Fruit fly (Drosophila melanogaster) Kc167 (cell line): Measurements from ENCODE around the gene grn.

ENCODE experiments used
- Myc ChIP-seq: fragments of >200 bp; optimal IDR thresholded peaks from 2 replicates; lab custom pipeline; 2017; ENCODE audit warnings: missing external identifiers
- Sin3A ChIP-seq: fragments of >200 bp; optimal IDR thresholded peaks from 2 replicates; lab custom pipeline; 2018; ENCODE audit warnings: missing external identifiers
- h ChIP-seq: fragments of >200 bp; optimal IDR thresholded peaks from 3 replicates; lab custom pipeline; 2018; ENCODE audit warnings: missing external identifiers
- insv ChIP-seq: fragments of >200 bp; optimal IDR thresholded peaks from 3 replicates; lab custom pipeline; 2018; ENCODE audit warnings: missing external identifiers
- psq ChIP-seq: fragments of >200 bp; optimal IDR thresholded peaks from 2 replicates; lab custom pipeline; 2017; ENCODE audit warnings: missing external identifiers
- ttk ChIP-seq: sonication (Bioruptor generic); optimal IDR thresholded peaks from 2 replicates; lab custom pipeline; 2017; ENCODE audit warnings: missing external identifiers

grn gene

dm6 chr3R:8207276-8207654 is 26.0 kb upstream of the grn start:
- no peak for TF ChIP-seq ttk
- no peak for TF ChIP-seq Myc
- no peak for TF ChIP-seq psq (lab: Kevin White, UChicago)
- no peak for TF ChIP-seq insv (lab: Kevin White, UChicago)
- no peak for TF ChIP-seq h (lab: Kevin White, UChicago)
- no peak for TF ChIP-seq Sin3A

dm6 chr3R:8206628-8207275 is 25.5 kb upstream of the grn start:
- no peak for TF ChIP-seq ttk
- TF ChIP-seq insv (lab: Kevin White, UChicago): no peak
- TF ChIP-seq psq (lab: Kevin White, UChicago): no peak
- no peak for TF ChIP-seq Myc
- no peak for TF ChIP-seq Sin3A
- TF ChIP-seq h (lab: Kevin White, UChicago): no peak

dm6 chr3R:8206019-8206418 is 24.8 kb upstream of the grn start:
- TF ChIP-seq insv (lab: Kevin White, UChicago): no peak
- no peak for TF ChIP-seq psq (lab: Kevin White, UChicago)
- TF ChIP-seq Sin3A: no peak
- no peak for TF ChIP-seq Myc
- TF ChIP-seq h (lab: Kevin White, UChicago): no peak

DNA sequence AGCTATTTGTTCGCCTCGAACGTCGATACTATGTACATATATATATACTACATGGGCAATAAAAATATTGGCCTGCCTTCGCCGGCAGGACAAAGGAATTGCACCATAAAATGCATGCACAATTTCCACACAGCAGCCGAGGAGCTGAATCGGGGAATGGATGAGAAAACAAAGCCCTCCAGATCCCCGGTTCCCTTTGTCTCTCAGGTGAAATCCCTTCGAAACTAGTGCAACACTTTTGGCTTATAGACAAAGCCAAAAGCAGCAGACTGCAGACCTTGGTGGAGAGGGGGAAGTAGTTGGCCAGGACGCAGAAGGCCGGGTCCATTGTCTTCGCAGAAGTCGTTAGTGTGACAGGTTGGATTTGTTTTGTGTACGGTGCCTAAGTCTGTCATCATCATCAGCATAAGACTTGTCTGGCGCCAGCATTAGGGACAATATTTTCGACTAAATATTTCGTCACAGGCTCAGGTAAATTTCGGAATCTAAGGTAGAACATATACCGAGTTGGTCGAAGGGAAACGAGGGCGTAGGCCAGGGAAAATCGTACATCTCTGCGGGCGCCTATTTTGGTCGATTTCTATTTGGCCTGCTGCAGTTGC is 24.1 kb upstream of the grn start:
- TF ChIP-seq insv (lab: Kevin White, UChicago) (no peak), psq (lab: Kevin White, UChicago) (no peak), h (lab: Kevin White, UChicago) (no peak), ttk (no peak), Sin3A (no peak), Myc (no peak)

- TF ChIP-seq ttk: no peak
- TF ChIP-seq Myc: no peak
- TF ChIP-seq psq (lab: Kevin White, UChicago): no peak
- no peak for TF ChIP-seq h (lab: Kevin White, UChicago)
- TF ChIP-seq Sin3A: no peak
- TF ChIP-seq insv (lab: Kevin White, UChicago): no peak
These were observed 23.5 kb upstream of the grn start, which contains the start of gene CheA84a for dm6 chr3R:8204730-8205129. TSS of gene CheA84a (minus strand) at chr3R:8204830.

- TF ChIP-seq Sin3A (no peak), h (lab: Kevin White, UChicago) (no peak), Myc (no peak), insv (lab: Kevin White, UChicago) (no peak), psq (lab: Kevin White, UChicago) (no peak), ttk (no peak)
These were observed 22.1 kb upstream of the grn start for dm6 chr3R:8203367-8203766.

DNA sequence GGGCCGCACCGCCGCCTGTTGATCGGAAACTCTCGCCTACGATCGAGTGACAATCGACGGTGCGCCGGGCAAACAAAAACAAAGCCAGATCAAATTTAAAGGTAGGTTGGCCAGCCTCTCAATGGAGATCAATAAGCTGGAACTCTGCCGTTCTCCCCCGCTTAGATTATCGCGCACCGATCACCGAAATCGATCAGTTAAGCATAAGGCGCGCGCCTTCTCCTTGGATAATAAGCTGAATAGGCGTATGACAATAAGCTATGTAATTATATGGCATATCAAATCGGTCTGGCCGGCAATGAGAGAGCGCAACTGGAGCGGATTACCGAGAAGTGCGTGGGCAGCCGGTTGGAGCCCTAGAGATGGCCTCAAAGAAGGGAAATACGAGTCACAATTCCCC is 17.1 kb upstream of the grn start:
- TF ChIP-seq psq (lab: Kevin White, UChicago) (no peak), ttk (no peak)

- TF ChIP-seq psq (lab: Kevin White, UChicago): no peak
These were observed 15.9 kb upstream of the grn start for dm6 chr3R:8197137-8197536.

DNA sequence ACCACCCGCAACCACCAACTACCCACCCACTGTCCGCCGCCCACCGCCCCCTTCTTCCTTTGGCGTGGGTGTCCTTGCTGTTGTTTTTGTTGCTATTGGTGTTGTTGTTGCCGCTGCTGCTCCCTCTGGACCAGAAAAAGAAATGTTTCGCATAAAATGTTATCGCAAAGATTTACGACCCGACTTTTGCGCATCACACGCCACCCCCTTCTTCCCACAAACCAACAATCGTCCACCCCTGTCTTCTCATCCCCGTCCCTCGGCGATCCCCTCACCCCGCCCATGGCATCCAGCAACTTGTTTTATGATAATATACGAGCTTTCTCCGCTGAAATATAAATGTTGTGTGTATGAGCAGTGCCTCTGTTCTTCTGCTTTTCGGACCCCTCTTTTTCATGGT is 13.8 kb upstream of the grn start:
- no peak for TF ChIP-seq Sin3A
- TF ChIP-seq psq (lab: Kevin White, UChicago): no peak
- no peak for TF ChIP-seq insv (lab: Kevin White, UChicago)
- TF ChIP-seq ttk: no peak
- TF ChIP-seq Myc: no peak
- TF ChIP-seq h (lab: Kevin White, UChicago): no peak

- TF ChIP-seq insv (lab: Kevin White, UChicago) (no peak), Sin3A (no peak), psq (lab: Kevin White, UChicago) (no peak), ttk (no peak), Myc (no peak), h (lab: Kevin White, UChicago) (no peak)
These were observed 11.9 kb upstream of the grn start for dm6 chr3R:8193120-8193519.

DNA sequence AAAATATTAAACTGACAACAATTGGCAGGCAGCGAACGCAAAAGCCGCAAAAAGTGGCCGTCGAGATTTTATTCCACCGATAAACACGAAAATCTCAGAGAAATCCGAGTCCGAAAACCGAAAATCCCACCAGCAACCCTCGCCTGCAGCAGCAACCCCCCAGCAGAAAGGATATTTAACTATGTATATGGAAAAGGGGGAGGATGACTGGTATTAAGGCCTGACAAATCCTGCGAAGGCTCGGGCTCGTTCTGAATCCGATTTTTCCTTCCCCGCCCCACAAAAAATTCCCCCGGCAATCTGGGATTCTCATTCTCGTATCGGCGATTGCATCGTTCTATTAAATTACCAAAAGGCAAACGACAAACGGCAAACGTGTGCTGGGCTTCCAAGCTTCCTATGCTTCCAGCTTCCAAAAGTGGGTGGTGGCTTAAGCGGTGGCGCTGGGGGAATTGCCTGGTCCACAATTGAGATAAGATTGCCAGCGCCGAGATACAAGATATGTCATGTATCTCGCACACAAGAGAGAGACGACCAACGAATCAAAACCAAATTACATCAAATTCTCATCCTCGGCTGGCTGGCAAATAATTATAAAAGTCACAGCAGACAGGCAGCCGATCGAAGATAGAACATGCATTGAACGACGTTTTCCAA is 11.1 kb upstream of the grn start:
- TF ChIP-seq ttk (no peak), insv (lab: Kevin White, UChicago) (no peak), Myc (no peak), h (lab: Kevin White, UChicago) (no peak), psq (lab: Kevin White, UChicago) (no peak), Sin3A (no peak)

DNA sequence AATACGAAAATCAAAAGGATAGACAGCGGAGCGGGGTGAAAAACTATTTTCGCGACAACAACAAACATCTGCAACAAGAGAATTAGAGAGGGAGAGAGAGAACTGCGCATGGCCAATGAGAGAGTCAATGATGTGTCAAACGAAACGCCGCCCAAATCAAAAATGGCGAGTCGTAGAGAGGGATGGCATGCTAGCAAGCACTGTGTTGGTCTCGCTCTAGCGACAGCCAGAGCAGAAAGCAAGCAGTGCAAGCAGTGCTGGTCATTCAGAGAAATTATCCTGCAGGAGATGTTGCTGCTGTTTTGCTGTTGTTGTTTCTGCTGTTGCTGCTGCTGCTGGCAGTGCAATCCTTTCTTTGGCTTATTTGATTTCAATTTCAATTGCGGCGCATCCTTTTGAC is 9.6 kb upstream of the grn start:
- no peak for TF ChIP-seq Sin3A
- no peak for TF ChIP-seq h (lab: Kevin White, UChicago)
- TF ChIP-seq ttk: no peak
- no peak for TF ChIP-seq Myc
- no peak for TF ChIP-seq insv (lab: Kevin White, UChicago)
- TF ChIP-seq psq (lab: Kevin White, UChicago): no peak

DNA sequence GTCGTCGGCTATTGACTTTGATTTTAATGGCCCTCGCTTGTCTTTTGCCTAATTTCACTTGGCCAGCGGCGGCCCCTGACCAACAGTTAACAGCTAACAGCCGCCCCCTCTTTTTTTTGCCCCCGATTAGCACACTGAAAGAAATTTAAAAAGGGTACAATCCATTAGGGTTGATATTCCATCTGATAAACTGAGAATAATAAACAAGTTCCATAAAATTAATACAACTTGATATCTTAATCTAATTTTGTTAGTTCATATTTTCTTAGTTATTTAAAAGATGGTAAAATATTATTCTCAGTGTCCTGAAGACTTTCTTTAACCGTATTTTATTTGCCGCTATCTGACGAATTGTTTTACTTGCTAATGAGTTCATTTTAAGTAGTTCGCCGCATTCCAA is 8.2 kb upstream of the grn start:
- TF ChIP-seq Sin3A (no peak), h (lab: Kevin White, UChicago) (no peak), psq (lab: Kevin White, UChicago) (no peak), insv (lab: Kevin White, UChicago) (no peak), Myc (no peak), ttk (no peak)
